Worm (Caenorhabditis elegans) whole organism, L2 larva: ENCODE results near the gene pgm-1.

Source experiments
- lin-39 ChIP-seq: fragments of 150-350 bp; optimal IDR thresholded peaks from 2 replicates; lab custom pipeline; 2014; ENCODE audit warnings: missing biosample characterization, missing genetic modification reagents, missing genetic modification characterization
- mab-5 ChIP-seq: fragments of 150-350 bp; optimal IDR thresholded peaks from 2 replicates; lab custom pipeline; 2014; ENCODE audit warnings: missing biosample characterization, missing genetic modification characterization
- mdl-1 ChIP-seq, 2 experiments: fragments of 150-350 bp in 1 of 2; sonication (generic microtip) in 1 of 2; optimal IDR thresholded peaks; 2 replicates each; lab custom pipeline; 2017; ENCODE audit warnings: missing biosample characterization in 2 of 2, missing genetic modification characterization in 2 of 2

ce11 chrII:4857873-4858364 is 31.3 kb upstream of the pgm-1 start, which contains the start of gene F11G11.5:
- TF ChIP-seq mdl-1 (tag; optimal IDR thresholded peaks at IDR 0.05; lab: Kevin White, UChicago), result no peak
- no peak for TF ChIP-seq lin-39 (tag; lab: Kevin White, UChicago)
- TF ChIP-seq mab-5 (tag; lab: Kevin White, UChicago), result no peak
